Worm (Caenorhabditis elegans) whole organism, L1 larva: ENCODE data around the gene Y94H6A.2.

Source experiments
- Y116A8C.19 ChIP-seq: sonication (generic microtip); optimal IDR thresholded peaks from 2 replicates; lab custom pipeline; 2016; ENCODE audit warnings: missing compliant biosample characterization, missing genetic modification characterization, borderline replicate concordance
- egl-27 ChIP-seq, 2 experiments: fragments of 150-350 bp in 1 of 2; sonication (generic microtip); optimal IDR thresholded peaks; 3 replicates each; lab custom pipeline; 2017 to 2018; ENCODE audit warnings: missing biosample characterization in 2 of 2, missing genetic modification characterization in 2 of 2, missing genetic modification reagents in 2 of 2
- elt-2 ChIP-seq: sonication (generic microtip); optimal IDR thresholded peaks from 2 replicates; lab custom pipeline; 2016; ENCODE audit warnings: missing genetic modification characterization, mild to moderate bottlenecking, inconsistent platforms, missing compliant biosample characterization, missing genetic modification reagents
- fkh-4 ChIP-seq: sonication (generic microtip); optimal IDR thresholded peaks from 2 replicates; lab custom pipeline; 2016; ENCODE audit warnings: missing compliant biosample characterization, missing genetic modification characterization, borderline replicate concordance
- lin-39 ChIP-seq: fragments of 150-350 bp; optimal IDR thresholded peaks from 2 replicates; lab custom pipeline; 2014; ENCODE audit warnings: missing biosample characterization, missing genetic modification reagents, missing genetic modification characterization
- mep-1 ChIP-seq: fragments of 150-350 bp; optimal IDR thresholded peaks from 2 replicates; lab custom pipeline; 2014; ENCODE audit warnings: missing biosample characterization, missing genetic modification characterization
- nhr-28 ChIP-seq: fragments of 150-350 bp; optimal IDR thresholded peaks from 2 replicates; lab custom pipeline; 2014; ENCODE audit warnings: missing biosample characterization, missing genetic modification characterization
- pag-3 ChIP-seq: sonication (generic microtip); optimal IDR thresholded peaks from 2 replicates; lab custom pipeline; 2017; ENCODE audit warnings: missing genetic modification characterization, mild to moderate bottlenecking, missing compliant biosample characterization, antibody characterized with exemption, borderline replicate concordance; ENCODE audit not compliant: insufficient read depth
- rnt-1 ChIP-seq: sonication (generic microtip); optimal IDR thresholded peaks from 2 replicates; lab custom pipeline; 2016; ENCODE audit warnings: mild to moderate bottlenecking, missing genetic modification characterization, moderate library complexity, missing compliant biosample characterization
- tlp-1 ChIP-seq: fragments of 150-350 bp; optimal IDR thresholded peaks from 2 replicates; lab custom pipeline; 2014; ENCODE audit warnings: missing biosample characterization, missing genetic modification characterization
- ztf-11 ChIP-seq, 2 experiments: sonication (generic microtip); optimal IDR thresholded peaks; 2 replicates each; lab custom pipeline; 2016 to 2017; ENCODE audit warnings: missing genetic modification characterization in 2 of 2, missing biosample characterization in 1 of 2, missing compliant biosample characterization in 1 of 2

DNA sequence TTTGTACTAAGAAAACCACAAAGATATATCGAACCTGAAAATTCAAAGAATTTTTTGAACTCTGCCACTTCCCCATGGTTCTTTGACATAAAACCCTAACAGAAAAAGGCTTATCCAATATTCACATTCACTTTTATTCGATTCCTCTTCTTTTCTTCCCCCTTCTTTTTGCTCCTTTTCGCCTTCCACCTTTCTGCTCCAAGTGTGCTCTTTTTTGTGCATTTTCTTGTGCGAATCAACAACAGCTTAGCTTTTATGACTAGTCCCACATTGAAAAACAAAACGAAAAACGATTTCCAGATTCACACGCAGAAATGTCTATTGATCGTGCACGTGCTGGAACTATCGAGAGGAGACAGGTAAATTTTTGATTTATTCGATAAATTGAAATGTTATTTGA, 21.5 kb downstream of the Y94H6A.2 start, which contains the start of gene Y54G2A.41:
- no peak for TF ChIP-seq pag-3 (tag; lab: Kevin White, UChicago)
- no peak for TF ChIP-seq fkh-4 (tag; lab: Kevin White, UChicago)
- TF ChIP-seq nhr-28, result no peak
- no peak for TF ChIP-seq mep-1 (tag; lab: Kevin White, UChicago)
- TF ChIP-seq egl-27 (tag; optimal IDR thresholded peaks at IDR 0.05; lab: Kevin White, UChicago), result no peak
- no peak for TF ChIP-seq lin-39 (tag; lab: Kevin White, UChicago)
- no peak for TF ChIP-seq elt-2 (tag; lab: Kevin White, UChicago)
- no peak for TF ChIP-seq Y116A8C.19 (tag; lab: Kevin White, UChicago)
- TF ChIP-seq ztf-11 (tag; optimal IDR thresholded peaks at IDR 0.05; lab: Kevin White, UChicago), result no peak
- no peak for TF ChIP-seq rnt-1 (tag; lab: Kevin White, UChicago)
- TF ChIP-seq tlp-1 (tag; lab: Kevin White, UChicago), result no peak
